Fruit fly (Drosophila melanogaster): Measurements from ENCODE around the gene TORIP.

TORIP gene

dm6 chr3L:19790929-19791687 is 13.8 kb downstream of the TORIP start (continued):
- TF ChIP-seq Hr78 (GFP tag; optimal IDR thresholded peaks at IDR 0.05) = peak in 1 of 2 experiments; percentile 38
- no peak for TF ChIP-seq CG15073 (GFP tag; optimal IDR thresholded peaks at IDR 0.05)
- TF ChIP-seq dan (GFP tag; IDR thresholded peaks at IDR 0.05) = no peak
- no peak for TF ChIP-seq CG16779 (GFP tag; IDR thresholded peaks at IDR 0.05)
- no peak; the same call in 2 of the 3 replicates for TF ChIP-seq zen2 (GFP tag; IDR thresholded peaks at IDR 0.05; ENCODE audit: partially characterized antibody)
- TF ChIP-seq CG2116 (GFP tag; optimal IDR thresholded peaks at IDR 0.05) = peak; percentile 14
- peak; percentile 80 for TF ChIP-seq shn (GFP tag; optimal IDR thresholded peaks at IDR 0.05)
- no peak for TF ChIP-seq hbn (GFP tag; IDR thresholded peaks at IDR 0.05; ENCODE audit: partially characterized antibody)
- TF ChIP-seq chinmo (GFP tag; IDR thresholded peaks at IDR 0.05; ENCODE audit: partially characterized antibody) = peak; percentile 80; the same call in 1 of the 4 replicates
- TF ChIP-seq chif (GFP tag; optimal IDR thresholded peaks at IDR 0.05) = peak; percentile 52 to 68
- peak; percentile 40 for TF ChIP-seq Bdp1 (GFP tag; optimal IDR thresholded peaks at IDR 0.05)
- no peak for TF ChIP-seq stwl (tag; optimal IDR thresholded peaks at IDR 0.05)
- TF ChIP-seq Atf3 (GFP tag; optimal IDR thresholded peaks at IDR 0.05) = peak; percentile 54
- no peak for TF ChIP-seq Mrtf (GFP tag; IDR thresholded peaks at IDR 0.05)
- peak; percentile 73 for TF ChIP-seq Usf (GFP tag; optimal IDR thresholded peaks at IDR 0.05)
- TF ChIP-seq ewg (GFP tag; optimal IDR thresholded peaks at IDR 0.05) = peak; percentile 55
- TF ChIP-seq odd (GFP tag; optimal IDR thresholded peaks at IDR 0.05) = no peak
- TF ChIP-seq CG12659 (GFP tag; optimal IDR thresholded peaks at IDR 0.05) = peak; percentile 72
- TF ChIP-seq Lpt (GFP tag; optimal IDR thresholded peaks at IDR 0.05) = no peak
- no peak for TF ChIP-seq H15 (GFP tag; IDR thresholded peaks at IDR 0.05)
- TF ChIP-seq CG2875 (GFP tag; optimal IDR thresholded peaks at IDR 0.05) = no peak
- TF ChIP-seq Eip74EF (GFP tag; optimal IDR thresholded peaks at IDR 0.05) = no peak
- no peak for TF ChIP-seq sim (GFP tag; IDR thresholded peaks at IDR 0.05)
- TF ChIP-seq C15 (GFP tag; IDR thresholded peaks at IDR 0.05) = no peak
- no peak for TF ChIP-seq ase (GFP tag; IDR thresholded peaks at IDR 0.05)
- TF ChIP-seq CG11456 (GFP tag; IDR thresholded peaks at IDR 0.05) = no peak
- peak; percentile 42; the same call in 1 of the 2 replicates for TF ChIP-seq ara (GFP tag; IDR thresholded peaks at IDR 0.05)
- TF ChIP-seq CG1024 (GFP tag; IDR thresholded peaks at IDR 0.05) = no peak
- no peak for TF ChIP-seq Stat92E (GFP tag; optimal IDR thresholded peaks at IDR 0.05)
- peak; percentile 33 for TF ChIP-seq Abd-B (GFP tag; optimal IDR thresholded peaks at IDR 0.05)
- TF ChIP-seq CG2199 (GFP tag; IDR thresholded peaks at IDR 0.05) = peak; percentile 56
- TF ChIP-seq Poxn (GFP tag; IDR thresholded peaks at IDR 0.05) = no peak
- no peak for TF ChIP-seq Oaz (GFP tag; IDR thresholded peaks at IDR 0.05)
- TF ChIP-seq CG12071 (GFP tag; optimal IDR thresholded peaks at IDR 0.05) = no peak
- peak; percentile 29 for TF ChIP-seq CG34376 (GFP tag; optimal IDR thresholded peaks at IDR 0.05)
- TF ChIP-seq CG17361 (GFP tag; IDR thresholded peaks at IDR 0.05) = peak; percentile 83
- TF ChIP-seq HmgD (GFP tag; optimal IDR thresholded peaks at IDR 0.05) = no peak
- 0 out of 3 replicates have a peak, but pooled peaks have one; percentile 29 for TF ChIP-seq so (GFP tag; IDR thresholded peaks at IDR 0.05)
- TF ChIP-seq CG2129 (GFP tag; IDR thresholded peaks at IDR 0.05; ENCODE audit: partially characterized antibody) = no peak
- 0 out of 2 replicates have a peak, but pooled peaks have one; percentile 38 for TF ChIP-seq unc-4 (GFP tag; IDR thresholded peaks at IDR 0.05; ENCODE audit: partially characterized antibody)
- peak; percentile 51 for TF ChIP-seq CG12942 (GFP tag; optimal IDR thresholded peaks at IDR 0.05)
- TF ChIP-seq Six4 (GFP tag; optimal IDR thresholded peaks at IDR 0.05) = peak; percentile 51
- TF ChIP-seq emc (GFP tag; optimal IDR thresholded peaks at IDR 0.05) = no peak
- peak; percentile 43 for TF ChIP-seq Side (GFP tag; optimal IDR thresholded peaks at IDR 0.05)
- TF ChIP-seq insv (GFP tag; optimal IDR thresholded peaks at IDR 0.05) = peak in 1 of 2 experiments; percentile 45
- TF ChIP-seq CG4282 (GFP tag; optimal IDR thresholded peaks at IDR 0.05) = no peak
- no peak for TF ChIP-seq Ada2b (GFP tag; IDR thresholded peaks at IDR 0.05)
- no peak for TF ChIP-seq CG10431 (GFP tag; optimal IDR thresholded peaks at IDR 0.05)
- peak; percentile 29; the same call in 1 of the 2 replicates for TF ChIP-seq NFAT (GFP tag; IDR thresholded peaks at IDR 0.05)
